Fruit fly (Drosophila melanogaster) Kc167 (cell line): Measurements from ENCODE around the gene CG43163.

ENCODE experiments used
- Myc ChIP-seq: fragments of >200 bp; optimal IDR thresholded peaks from 2 replicates; lab custom pipeline; 2017; ENCODE audit warnings: missing external identifiers
- Sin3A ChIP-seq: fragments of >200 bp; optimal IDR thresholded peaks from 2 replicates; lab custom pipeline; 2018; ENCODE audit warnings: missing external identifiers
- h ChIP-seq: fragments of >200 bp; optimal IDR thresholded peaks from 3 replicates; lab custom pipeline; 2018; ENCODE audit warnings: missing external identifiers
- insv ChIP-seq: fragments of >200 bp; optimal IDR thresholded peaks from 3 replicates; lab custom pipeline; 2018; ENCODE audit warnings: missing external identifiers
- psq ChIP-seq: fragments of >200 bp; optimal IDR thresholded peaks from 2 replicates; lab custom pipeline; 2017; ENCODE audit warnings: missing external identifiers
- ttk ChIP-seq: sonication (Bioruptor generic); optimal IDR thresholded peaks from 2 replicates; lab custom pipeline; 2017; ENCODE audit warnings: missing external identifiers

The CG43163 gene

DNA sequence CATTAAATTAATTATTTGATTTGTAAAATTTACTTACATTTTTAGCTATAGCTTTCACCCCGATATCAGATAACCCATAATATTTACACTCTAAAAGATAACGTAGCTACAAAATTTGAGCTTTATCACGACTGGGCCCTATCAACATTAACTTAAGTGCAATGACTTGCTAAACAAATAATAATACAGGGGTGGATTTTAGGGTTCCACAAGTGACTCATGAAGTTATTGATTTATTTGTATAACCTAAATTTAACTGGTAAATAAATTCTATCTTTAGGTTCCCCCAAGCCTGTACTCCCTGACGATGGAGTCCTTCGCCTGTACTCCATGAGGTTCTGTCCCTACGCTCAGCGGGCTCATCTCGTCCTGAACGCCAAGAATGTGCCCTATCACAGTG, 12.3 kb upstream of the CG43163 start:
- TF ChIP-seq psq (lab: Kevin White, UChicago) (no peak), h (lab: Kevin White, UChicago) (no peak), insv (no peak), ttk (no peak), Myc (no peak), Sin3A (no peak)

DNA sequence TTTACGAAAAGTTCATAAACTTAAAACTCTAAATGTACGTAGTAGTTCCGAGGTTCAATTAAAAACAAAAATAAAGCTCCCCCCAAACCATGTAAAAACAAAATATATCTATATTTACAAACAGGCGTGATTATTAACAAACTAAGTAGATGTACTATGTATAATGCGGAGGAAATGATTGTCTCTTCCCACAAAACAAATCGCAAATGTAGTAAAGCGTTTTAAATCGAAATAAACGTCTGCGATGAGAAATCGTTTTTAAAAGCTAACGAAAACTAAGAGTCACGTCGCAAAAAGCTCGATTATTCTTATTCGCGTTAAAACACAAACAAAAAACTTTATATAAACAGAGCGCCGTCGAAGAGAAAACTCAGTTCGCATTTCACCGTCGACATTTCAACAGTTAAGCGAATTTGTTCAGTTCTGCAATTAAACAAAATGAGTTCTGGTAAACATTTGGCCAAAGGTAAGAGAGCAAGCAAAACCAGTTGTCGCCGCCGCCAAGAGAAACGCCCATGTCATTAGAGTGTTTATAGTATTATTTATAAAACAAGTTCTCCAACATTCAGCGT, 11.7 kb upstream of the CG43163 start, which contains the start of gene GstO3:
Gene GstO3 (plus strand): TSS at position 370 of the 572 bp plus-strand sequence.
- TF ChIP-seq psq (lab: Kevin White, UChicago) (no peak), h (lab: Kevin White, UChicago) (no peak), Sin3A (no peak), ttk (no peak), insv (no peak), Myc (no peak)

DNA sequence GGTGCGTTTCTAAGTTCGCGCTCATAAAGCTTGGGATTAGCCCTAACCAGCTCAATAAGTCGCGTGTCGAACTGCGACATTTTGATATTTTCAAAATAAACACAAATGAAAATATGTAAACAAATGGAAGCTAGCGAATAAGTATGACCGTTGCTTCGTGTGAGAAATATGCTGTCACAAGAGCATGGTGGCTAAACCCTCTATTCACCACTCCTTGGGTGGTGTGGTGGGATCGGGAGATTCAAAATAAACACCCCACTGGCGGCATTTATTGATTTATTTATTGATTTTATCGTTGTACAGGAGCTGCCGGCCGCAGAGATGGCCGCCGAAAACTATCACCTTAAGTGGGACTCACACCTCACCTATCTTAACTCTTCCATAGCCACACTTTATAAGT, 7.8 kb upstream of the CG43163 start, which contains the start of gene CG6683:
Gene CG6683 (minus strand): TSS at position 154 of the 400 bp plus-strand sequence.
- no peak for TF ChIP-seq h (lab: Kevin White, UChicago)
- no peak for TF ChIP-seq psq (lab: Kevin White, UChicago)
- TF ChIP-seq insv: no peak
- no peak for TF ChIP-seq ttk
- TF ChIP-seq Myc: no peak
- TF ChIP-seq Sin3A: no peak

DNA sequence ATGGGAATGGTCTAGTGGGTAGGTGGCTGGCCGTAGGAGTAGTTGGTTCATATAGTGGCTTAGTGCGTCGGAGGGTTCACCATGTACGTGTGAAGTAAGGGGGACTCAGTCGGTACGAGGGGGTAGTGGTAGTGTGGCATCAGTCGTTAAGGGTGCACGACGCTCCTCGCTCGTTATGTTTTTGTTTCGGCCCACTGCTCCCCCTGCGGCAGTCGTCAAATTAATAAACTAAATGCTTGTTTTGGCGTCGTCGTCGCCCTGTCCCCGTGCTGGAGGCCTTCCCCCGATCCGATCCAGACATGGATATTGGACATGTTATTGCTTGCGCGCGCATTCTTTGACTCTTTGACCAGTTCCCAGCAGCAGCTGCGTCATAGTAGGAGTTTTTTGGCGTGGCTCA, 6.3 kb upstream of the CG43163 start:
- TF ChIP-seq psq (lab: Kevin White, UChicago) (no peak), Sin3A (no peak), Myc (no peak), h (lab: Kevin White, UChicago) (no peak), ttk (no peak), insv (no peak)

DNA sequence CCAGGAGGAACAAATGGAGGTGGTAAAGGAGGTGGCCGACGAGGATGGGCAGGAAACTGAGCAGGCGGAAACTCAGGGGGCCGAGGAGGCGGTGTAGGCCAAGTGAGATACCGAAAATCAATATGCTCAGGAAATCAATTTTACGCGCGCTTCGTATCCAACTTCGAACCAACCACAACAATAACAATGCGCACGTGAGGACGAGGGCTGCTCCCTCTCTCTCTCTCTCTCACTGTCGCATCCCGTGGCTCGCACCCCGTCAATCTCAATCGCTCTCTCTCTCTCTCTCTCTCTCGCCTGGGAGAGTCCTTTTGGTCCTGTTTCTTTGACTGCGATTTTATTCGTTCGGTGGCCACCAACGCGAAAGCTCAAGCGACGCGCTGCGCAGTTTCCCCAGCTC, 5.5 kb upstream of the CG43163 start, which contains the start of gene CG6765:
Gene CG6765 (plus strand): TSS at position 340 of the 400 bp plus-strand sequence.
- TF ChIP-seq ttk (no peak), psq (lab: Kevin White, UChicago) (no peak), Sin3A (no peak), h (lab: Kevin White, UChicago) (no peak), insv (no peak), Myc (no peak)

DNA sequence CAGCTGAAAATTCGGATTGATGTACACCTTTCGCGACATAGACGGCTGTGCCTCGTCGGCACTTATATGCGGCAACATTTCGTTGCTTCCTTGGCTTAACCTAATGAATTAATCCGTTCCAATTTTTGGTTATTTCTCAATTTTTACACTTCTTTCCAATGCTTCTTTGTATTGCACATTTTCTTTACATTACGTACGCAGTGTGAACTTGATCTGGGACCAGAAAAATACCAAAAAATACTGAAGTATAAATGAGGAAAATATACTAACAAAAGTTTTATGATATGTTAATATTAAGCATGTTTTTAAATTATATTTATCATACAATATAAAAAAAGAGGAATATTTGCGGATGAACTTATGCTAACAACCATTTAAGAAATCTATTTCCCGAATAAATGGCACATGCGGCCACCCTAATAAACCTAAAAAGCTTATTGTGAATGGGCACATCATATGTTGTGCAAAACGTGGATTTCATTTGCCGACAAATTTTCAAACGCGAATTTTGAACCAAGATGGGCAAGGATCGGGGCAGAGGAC, 2.7 kb upstream of the CG43163 start, which contains the start of the genes ZC3H3 and Pus7:
Gene ZC3H3 (minus strand): TSS at position 197 of the 543 bp plus-strand sequence.
Gene Pus7 (plus strand): TSS at position 437 of the 543 bp plus-strand sequence.
- TF ChIP-seq Myc (no peak), insv (no peak), ttk (no peak), h (lab: Kevin White, UChicago) (no peak)

DNA sequence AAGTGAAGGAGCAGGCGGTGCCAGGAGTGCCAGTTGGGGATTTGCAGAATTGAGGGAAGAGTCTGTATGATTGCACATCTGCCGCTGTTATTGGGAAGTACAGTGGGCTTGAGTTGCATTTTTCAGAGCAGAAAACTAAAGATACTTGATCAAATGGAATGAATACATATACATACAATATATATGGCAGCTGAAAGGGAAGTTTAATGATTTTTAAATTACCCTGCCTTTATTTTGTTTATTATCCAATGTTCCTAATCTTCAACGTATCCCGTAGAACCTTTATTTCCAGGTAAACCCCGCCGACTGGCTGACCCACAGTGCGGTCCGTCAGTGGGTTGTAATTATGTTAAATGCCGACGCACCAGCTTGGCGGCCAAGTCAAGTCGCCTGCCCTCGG, 26.0 kb downstream of the CG43163 start:
- TF ChIP-seq psq (lab: Kevin White, UChicago) (no peak), insv (no peak), ttk (no peak), Myc (no peak), h (lab: Kevin White, UChicago) (no peak), Sin3A (no peak)

DNA sequence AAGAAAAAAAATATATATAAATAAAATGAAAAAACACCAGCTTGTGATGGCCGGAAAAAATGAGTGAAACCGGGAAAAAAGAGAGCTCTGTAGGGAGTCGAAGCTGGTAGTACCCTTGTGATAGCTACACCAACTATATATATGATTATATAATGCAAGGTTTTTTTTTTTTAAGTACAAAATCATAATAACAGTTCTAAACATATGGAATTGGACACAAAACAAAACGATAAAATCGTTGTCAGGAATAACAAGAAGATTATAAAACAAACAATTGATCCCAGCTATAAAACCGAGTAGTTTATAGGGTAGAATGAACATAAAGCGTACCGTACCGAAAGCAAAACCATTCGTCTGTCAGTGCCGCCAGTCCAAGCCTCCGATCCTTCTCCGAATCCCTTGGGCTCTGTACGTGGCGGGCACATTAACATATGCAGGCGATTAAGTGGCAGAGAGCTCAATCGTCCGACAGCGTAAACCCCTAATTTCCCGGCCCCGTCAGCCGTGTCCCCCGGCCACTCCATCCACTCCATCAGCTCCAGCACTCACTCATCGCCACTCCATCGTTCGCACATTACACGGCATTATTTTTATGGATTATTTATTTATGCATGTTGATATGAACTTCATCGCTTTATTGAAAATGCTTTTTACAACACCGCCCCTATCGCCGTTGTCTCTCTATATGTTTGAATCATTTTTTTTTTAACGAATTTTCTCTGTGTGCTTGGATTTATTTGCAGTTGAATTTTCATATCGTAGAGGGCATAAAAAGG, 45.5 kb downstream of the CG43163 start:
- no peak for TF ChIP-seq h (lab: Kevin White, UChicago)
- no peak for TF ChIP-seq insv
- TF ChIP-seq psq (lab: Kevin White, UChicago): no peak
- no peak for TF ChIP-seq ttk
- no peak for TF ChIP-seq Sin3A
- TF ChIP-seq Myc: no peak

DNA sequence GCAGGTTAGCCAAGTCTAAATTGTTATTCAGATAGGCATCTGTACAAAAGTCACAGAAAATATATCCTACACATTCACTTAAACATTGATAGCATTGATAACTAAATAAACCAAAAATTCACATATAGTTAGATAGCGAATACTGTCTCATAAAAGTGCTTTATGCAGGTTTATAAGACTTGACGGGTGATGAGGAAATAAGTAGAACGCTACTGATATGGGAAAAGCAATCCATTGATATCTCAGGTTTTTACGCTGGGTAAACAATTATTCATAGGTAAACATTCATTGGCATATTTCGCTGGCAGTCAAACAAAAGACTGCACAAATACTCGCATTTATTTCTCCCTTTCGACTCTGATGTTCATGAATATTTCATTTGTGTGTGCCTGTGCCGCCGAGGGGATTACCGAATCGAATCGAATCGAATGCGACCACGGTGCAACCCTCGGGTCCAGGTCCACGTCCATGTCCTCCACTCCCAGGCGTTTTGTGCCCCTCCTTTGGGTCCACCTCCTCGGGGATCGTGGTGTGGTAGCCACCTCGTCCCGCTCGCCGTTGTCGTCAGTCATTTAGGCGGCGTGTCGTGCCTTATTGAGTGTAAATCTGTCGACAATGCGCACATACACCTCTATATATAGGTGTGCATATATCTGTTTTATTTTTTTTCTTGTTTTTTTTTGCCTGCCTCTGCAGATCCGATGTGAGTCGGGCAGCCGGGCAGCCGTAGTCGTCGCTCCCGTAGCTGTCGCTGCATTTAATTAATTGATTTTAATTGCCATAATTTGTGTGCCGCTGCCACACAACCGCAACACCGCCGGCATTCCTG, 46.7 kb downstream of the CG43163 start:
- TF ChIP-seq ttk: no peak
- no peak for TF ChIP-seq Myc
- TF ChIP-seq psq (lab: Kevin White, UChicago): no peak
- TF ChIP-seq Sin3A: no peak
- TF ChIP-seq h (lab: Kevin White, UChicago): no peak
- no peak for TF ChIP-seq insv

DNA sequence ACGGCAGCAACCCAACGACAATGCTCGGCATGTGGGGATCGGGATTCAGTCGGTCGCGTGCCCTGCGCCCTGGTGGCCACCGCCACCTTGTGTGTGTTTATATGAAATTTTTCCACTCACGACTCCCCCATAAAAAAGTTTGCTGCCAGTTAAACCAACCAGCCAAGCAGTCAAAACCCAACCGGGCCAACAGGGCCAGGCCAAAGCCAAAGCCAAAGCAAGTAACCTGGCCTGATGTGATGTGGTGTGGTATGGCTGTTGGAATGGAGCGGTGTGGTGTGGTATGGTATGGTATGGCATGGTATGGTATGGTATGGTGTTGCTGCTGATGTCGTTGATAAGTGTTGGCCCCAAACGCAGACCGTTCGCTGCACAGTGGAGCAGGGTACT, 47.3 kb downstream of the CG43163 start:
- TF ChIP-seq insv (no peak), psq (lab: Kevin White, UChicago) (no peak)

DNA sequence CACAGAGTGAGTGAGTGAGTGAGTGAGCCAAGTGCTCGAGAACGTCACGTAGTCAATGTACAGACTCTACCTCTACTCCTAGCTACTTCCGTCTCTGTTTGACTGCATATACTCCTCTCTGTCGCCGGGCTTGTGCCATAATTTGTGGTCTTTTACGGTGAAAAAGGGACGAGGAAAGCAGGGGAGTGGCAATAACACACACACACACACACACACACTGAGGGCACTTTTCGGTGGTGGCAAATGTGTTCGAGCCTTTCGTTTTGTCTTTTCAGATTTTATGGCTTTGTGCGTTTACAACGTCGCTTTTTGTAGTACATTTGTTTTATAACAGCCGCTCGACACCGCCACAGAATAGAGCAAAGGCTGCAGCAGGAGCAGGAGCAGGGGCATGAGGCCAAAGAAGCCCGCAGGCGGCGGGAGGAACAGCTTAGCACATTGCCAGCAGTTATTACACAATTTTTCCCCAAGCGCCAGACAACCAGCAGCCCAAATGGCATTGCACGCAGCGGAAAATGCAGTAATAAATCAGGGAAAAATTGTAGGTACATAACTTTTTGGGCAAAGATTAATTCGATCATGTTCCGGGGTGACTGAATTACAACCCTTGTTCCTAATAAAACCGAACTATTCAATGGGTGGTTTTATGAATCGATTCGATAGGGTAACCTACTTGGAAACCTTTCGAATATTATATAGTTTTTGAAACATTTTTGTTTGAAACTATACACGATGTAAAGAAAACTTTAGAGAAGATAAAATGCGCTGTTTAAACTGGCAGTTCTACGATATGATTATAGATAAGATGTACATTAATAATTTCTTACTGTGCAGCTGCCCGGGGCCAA, 48.0 kb downstream of the CG43163 start:
- TF ChIP-seq h (lab: Kevin White, UChicago) (no peak), Myc (no peak), ttk (no peak), psq (lab: Kevin White, UChicago) (no peak), insv (no peak), Sin3A (no peak)
